Worm (Caenorhabditis elegans): ENCODE data around the gene T24E12.11.

T24E12.11 gene

ce11 chrII:3808104-3808503, 28.7 kb upstream of the T24E12.11 start, which contains the start of gene F54D10.5 (continued):
- TF ChIP-seq aptf-2 (GFP tag; conservative IDR thresholded peaks at IDR 0.05) (no peak), egl-44 (GFP tag; IDR thresholded peaks at IDR 0.05) (no peak), ceh-40 (GFP tag; IDR thresholded peaks at IDR 0.05) (no peak), let-607 (tag; optimal IDR thresholded peaks at IDR 0.05) (peak in 1 of 2 experiments; percentile 11), hsf-1 (GFP tag; IDR thresholded peaks at IDR 0.05) (no peak), pbrm-1 (GFP tag; IDR thresholded peaks at IDR 0.05) (0 out of 2 replicates have a peak, but pooled peaks have one; percentile 13), lin-35 (GFP tag; optimal IDR thresholded peaks at IDR 0.05) (peak in 1 of 3 experiments; percentile 83), hlh-12 (tag; optimal IDR thresholded peaks at IDR 0.05) (no peak), Y79H2A.3 (GFP tag; conservative IDR thresholded peaks at IDR 0.05) (no peak), ceh-27 (GFP tag; optimal IDR thresholded peaks at IDR 0.05) (no peak), snpc-1.1 (tag; optimal IDR thresholded peaks at IDR 0.05; ENCODE audit: insufficient read depth) (peak; percentile 33), cebp-1 (GFP tag; IDR thresholded peaks at IDR 0.05) (no peak), cebp-1 (tag; optimal IDR thresholded peaks at IDR 0.05) (peak; percentile 53), egl-18 (GFP tag; IDR thresholded peaks at IDR 0.05) (no peak), repo-1 (tag; optimal IDR thresholded peaks at IDR 0.05) (no peak), ztf-28 (GFP tag; IDR thresholded peaks at IDR 0.05) (no peak), Y56A3A.18 (GFP tag; IDR thresholded peaks at IDR 0.05) (no peak), snpc-1.3 (tag; optimal IDR thresholded peaks at IDR 0.05; ENCODE audit: insufficient read depth) (peak; percentile 57), F23B12.7 (tag; optimal IDR thresholded peaks at IDR 0.05; ENCODE audit: insufficient read depth) (peak; percentile 67), ceh-100 (GFP tag; IDR thresholded peaks at IDR 0.05) (peak; percentile 26; the same call in 1 of the 2 replicates), ceh-91 (GFP tag; IDR thresholded peaks at IDR 0.05) (no peak), Y53G8AR.9 (GFP tag; conservative IDR thresholded peaks at IDR 0.05) (0 out of 2 replicates have a peak, but pooled peaks have one; percentile 14), nfya-1 (tag; optimal IDR thresholded peaks at IDR 0.05; ENCODE audit: borderline replicate concordance, insufficient read depth) (no peak), K12H6.12 (tag; optimal IDR thresholded peaks at IDR 0.05) (no peak), hrde-1 (tag; optimal IDR thresholded peaks at IDR 0.05; ENCODE audit: borderline replicate concordance) (no peak), Y53F4B.3 (GFP tag; IDR thresholded peaks at IDR 0.05) (no peak), rcor-1 (GFP tag; IDR thresholded peaks at IDR 0.05) (peak; percentile 44), ztf-6 (GFP tag; IDR thresholded peaks at IDR 0.05) (no peak), tbp1 (GFP tag; optimal IDR thresholded peaks at IDR 0.05) (peak; percentile 14), hmg-20 (GFP tag; IDR thresholded peaks at IDR 0.05) (no peak), akir-1 (GFP tag; optimal IDR thresholded peaks at IDR 0.05) (no peak), dpl-1 (GFP tag; optimal IDR thresholded peaks at IDR 0.05) (peak; percentile 71), madf-8 (GFP tag; conservative IDR thresholded peaks at IDR 0.05) (no peak), bed-1 (GFP tag; IDR thresholded peaks at IDR 0.05) (no peak), D2030.7 (GFP tag; IDR thresholded peaks at IDR 0.05) (0 out of 2 replicates have a peak, but pooled peaks have one; percentile 33), rpc-1 (optimal IDR thresholded peaks at IDR 0.05) (peak; percentile 25), rpc-1 (tag; optimal IDR thresholded peaks at IDR 0.05) (no peak), him-1 (tag; optimal IDR thresholded peaks at IDR 0.05) (no peak), attf-3 (GFP tag; conservative IDR thresholded peaks at IDR 0.05) (no peak), lir-1 (GFP tag; conservative IDR thresholded peaks at IDR 0.05) (no peak), F52B5.7 (tag; optimal IDR thresholded peaks at IDR 0.05) (no peak), ZK185.1 (tag; optimal IDR thresholded peaks at IDR 0.05; ENCODE audit: poor library complexity, severe bottlenecking) (no peak), egrh-3 (GFP tag; IDR thresholded peaks at IDR 0.05) (no peak), cebp-2 (GFP tag; IDR thresholded peaks at IDR 0.05) (no peak), zfh-2 (GFP tag; conservative IDR thresholded peaks at IDR 0.05) (no peak), snpc-3.4 (tag; optimal IDR thresholded peaks at IDR 0.05) (peak; percentile 25), lin-54 (GFP tag; optimal IDR thresholded peaks at IDR 0.05) (peak; percentile 68), mes-4 (tag; optimal IDR thresholded peaks at IDR 0.05) (no peak)
